Worm (Caenorhabditis elegans) whole organism, young adult: Measurements from ENCODE around the gene C01C4.2.

Experiments used
- B0019.2 ChIP-seq: fragments of 200-800 bp; sonication (Bioruptor generic); conservative IDR thresholded peaks from 2 replicates; pipeline ENCODE4 v1.3.6; 2022; ENCODE audit warnings: missing genetic modification reagents, missing genetic modification characterization, missing compliant biosample characterization
- B0336.3 ChIP-seq: fragments of 200-800 bp; sonication (Bioruptor generic); IDR thresholded peaks from 2 replicates; pipeline ENCODE4 v1.3.6; 2022; ENCODE audit warnings: missing genetic modification characterization, missing compliant biosample characterization
- F57A8.1 ChIP-seq: fragments of 200-800 bp; sonication (Bioruptor generic); optimal IDR thresholded peaks from 2 replicates; lab custom pipeline; 2018; ENCODE audit warnings: mild to moderate bottlenecking, missing genetic modification characterization, moderate library complexity, missing compliant biosample characterization
- K12H6.12 ChIP-seq: fragments of 200-800 bp; sonication (Bioruptor generic); optimal IDR thresholded peaks from 2 replicates; lab custom pipeline; 2018; ENCODE audit warnings: mild to moderate bottlenecking, missing genetic modification characterization, missing compliant biosample characterization
- T26A5.8 ChIP-seq: sonication (generic microtip); optimal IDR thresholded peaks from 2 replicates; lab custom pipeline; 2016; ENCODE audit warnings: missing genetic modification characterization, missing compliant biosample characterization
- Y67H2A.10 ChIP-seq: fragments of 200-800 bp; sonication (Bioruptor generic); conservative IDR thresholded peaks from 2 replicates; pipeline ENCODE4 v1.3.6; 2022; ENCODE audit warnings: missing genetic modification reagents, missing genetic modification characterization, missing compliant biosample characterization
- Y79H2A.3 ChIP-seq: fragments of 200-800 bp; sonication (Bioruptor generic); conservative IDR thresholded peaks from 2 replicates; pipeline ENCODE4 v1.3.6; 2022; ENCODE audit warnings: missing genetic modification reagents, missing genetic modification characterization, missing compliant biosample characterization
- ZK185.1 ChIP-seq: sonication (generic microtip); optimal IDR thresholded peaks from 2 replicates; lab custom pipeline; 2016; ENCODE audit warnings: mild to moderate bottlenecking, missing genetic modification characterization, missing compliant biosample characterization; ENCODE audit not compliant: poor library complexity, severe bottlenecking
- akir-1 ChIP-seq: fragments of 200-800 bp; sonication (Bioruptor generic); optimal IDR thresholded peaks from 2 replicates; lab custom pipeline; 2018; ENCODE audit warnings: mild to moderate bottlenecking, missing genetic modification characterization, moderate library complexity, missing compliant biosample characterization
- aptf-3 ChIP-seq: fragments of 200-800 bp; sonication (Bioruptor generic); IDR thresholded peaks from 2 replicates; pipeline ENCODE4 v1.3.6; 2022; ENCODE audit warnings: missing genetic modification characterization, missing compliant biosample characterization
- athp-1 ChIP-seq: sonication (generic microtip); optimal IDR thresholded peaks from 2 replicates; lab custom pipeline; 2017; ENCODE audit warnings: mild to moderate bottlenecking, missing genetic modification characterization, missing compliant biosample characterization
- attf-3 ChIP-seq: fragments of 200-800 bp; sonication (Bioruptor generic); conservative IDR thresholded peaks from 2 replicates; pipeline ENCODE4 v1.3.6; 2022; ENCODE audit warnings: missing genetic modification reagents, missing genetic modification characterization, missing compliant biosample characterization
- cebp-2 ChIP-seq: fragments of 200-800 bp; sonication (Bioruptor generic); IDR thresholded peaks from 2 replicates; pipeline ENCODE4 v1.3.6; 2022; ENCODE audit warnings: missing genetic modification characterization, missing compliant biosample characterization
- ceh-100 ChIP-seq: fragments of 200-800 bp; sonication (Bioruptor generic); IDR thresholded peaks from 2 replicates; pipeline ENCODE4 v1.3.6; 2022; ENCODE audit warnings: missing genetic modification reagents, missing genetic modification characterization, missing compliant biosample characterization
- ceh-58 ChIP-seq: fragments of 200-800 bp; sonication (Bioruptor generic); IDR thresholded peaks from 2 replicates; pipeline ENCODE4 v1.3.6; 2022; ENCODE audit warnings: missing genetic modification characterization, missing compliant biosample characterization
- dpff-1 ChIP-seq: sonication (generic microtip); optimal IDR thresholded peaks from 2 replicates; lab custom pipeline; 2017; ENCODE audit warnings: mild to moderate bottlenecking, missing genetic modification characterization, missing compliant biosample characterization
- dpl-1 ChIP-seq: fragments of 150-350 bp; optimal IDR thresholded peaks from 2 replicates; lab custom pipeline; 2014; ENCODE audit warnings: missing biosample characterization, missing genetic modification reagents, missing genetic modification characterization
- egrh-3 ChIP-seq: fragments of 200-800 bp; sonication (Bioruptor generic); IDR thresholded peaks from 2 replicates; pipeline ENCODE4 v1.3.6; 2022; ENCODE audit warnings: missing genetic modification reagents, missing genetic modification characterization, missing compliant biosample characterization
- ekl-4 ChIP-seq: fragments of 200-800 bp; sonication (Bioruptor generic); IDR thresholded peaks from 2 replicates; pipeline ENCODE4 v1.3.6; 2022; ENCODE audit warnings: missing genetic modification reagents, missing genetic modification characterization, missing compliant biosample characterization
- fkh-3 ChIP-seq: sonication (generic microtip); optimal IDR thresholded peaks from 2 replicates; lab custom pipeline; 2016; ENCODE audit warnings: mild to moderate bottlenecking, missing genetic modification characterization, missing compliant biosample characterization
- gei-17 ChIP-seq: fragments of 200-800 bp; sonication (Bioruptor generic); optimal IDR thresholded peaks from 2 replicates; lab custom pipeline; 2018; ENCODE audit warnings: mild to moderate bottlenecking, missing genetic modification characterization, missing compliant biosample characterization
- him-1 ChIP-seq: sonication (generic microtip); optimal IDR thresholded peaks from 2 replicates; lab custom pipeline; 2016; ENCODE audit warnings: missing genotype, missing genetic modification reagents, missing genetic modification characterization, missing compliant biosample characterization
- let-526 ChIP-seq: fragments of 200-800 bp; sonication (Bioruptor generic); IDR thresholded peaks from 2 replicates; pipeline ENCODE4 v1.3.6; 2022; ENCODE audit warnings: missing genetic modification reagents, missing genetic modification characterization, missing compliant biosample characterization
- let-607 ChIP-seq, 2 experiments: fragments of 200-800 bp in 1 of 2; sonication (Bioruptor generic) in 1 of 2; sonication (generic microtip) in 1 of 2; optimal IDR thresholded peaks; 2 replicates each; lab custom pipeline; 2016 to 2018; ENCODE audit warnings: mild to moderate bottlenecking in 2 of 2, missing compliant biosample characterization in 2 of 2, missing genetic modification characterization in 2 of 2, moderate library complexity in 2 of 2, missing genotype in 1 of 2
- lsy-27 ChIP-seq: sonication (generic microtip); optimal IDR thresholded peaks from 2 replicates; lab custom pipeline; 2017; ENCODE audit warnings: missing genetic modification characterization, mild to moderate bottlenecking, missing compliant biosample characterization, antibody characterized with exemption, missing genotype, borderline replicate concordance; ENCODE audit not compliant: insufficient read depth
- madf-6 ChIP-seq: fragments of 200-800 bp; sonication (Bioruptor generic); IDR thresholded peaks from 2 replicates; pipeline ENCODE4 v1.3.6; 2022; ENCODE audit warnings: missing genetic modification reagents, missing genetic modification characterization, missing compliant biosample characterization
- mes-4 ChIP-seq: sonication (generic microtip); optimal IDR thresholded peaks from 2 replicates; lab custom pipeline; 2016; ENCODE audit warnings: missing genotype, missing genetic modification characterization, missing compliant biosample characterization
- nhr-179 ChIP-seq: sonication (generic microtip); optimal IDR thresholded peaks from 2 replicates; lab custom pipeline; 2016; ENCODE audit warnings: mild to moderate bottlenecking, missing genetic modification characterization, missing compliant biosample characterization
- nhr-27 ChIP-seq: fragments of 200-800 bp; sonication (Bioruptor generic); optimal IDR thresholded peaks from 2 replicates; lab custom pipeline; 2018; ENCODE audit warnings: mild to moderate bottlenecking, missing genetic modification characterization, moderate library complexity, missing compliant biosample characterization
- rec-8 ChIP-seq, 2 experiments: sonication (generic microtip); optimal IDR thresholded peaks; 2 replicates each; lab custom pipeline; 2016; ENCODE audit warnings: mild to moderate bottlenecking in 2 of 2, missing genetic modification characterization in 2 of 2, missing genetic modification reagents in 2 of 2, missing genotype in 2 of 2, missing biosample characterization in 1 of 2, missing compliant biosample characterization in 1 of 2, moderate library complexity in 1 of 2
- rpc-1 ChIP-seq, 2 experiments: fragments of 150-350 bp in 1 of 2; sonication (generic microtip) in 1 of 2; optimal IDR thresholded peaks; 2 replicates each; lab custom pipeline; 2014 to 2018; ENCODE audit warnings: missing biosample characterization in 1 of 2, missing genetic modification characterization in 1 of 2, missing genetic modification reagents in 1 of 2, missing genotype in 1 of 2
- snpc-1.3 ChIP-seq: sonication (generic microtip); optimal IDR thresholded peaks from 2 replicates; lab custom pipeline; 2017; ENCODE audit warnings: missing genetic modification characterization, mild to moderate bottlenecking, missing compliant biosample characterization, antibody characterized with exemption, moderate library complexity, missing genotype, missing genetic modification reagents; ENCODE audit not compliant: insufficient read depth
- somi-1 ChIP-seq: fragments of 200-800 bp; sonication (Bioruptor generic); optimal IDR thresholded peaks from 2 replicates; lab custom pipeline; 2018; ENCODE audit warnings: mild to moderate bottlenecking, missing genetic modification characterization, missing compliant biosample characterization
- sptf-2 ChIP-seq: fragments of 200-800 bp; sonication (Bioruptor generic); optimal IDR thresholded peaks from 2 replicates; lab custom pipeline; 2018; ENCODE audit warnings: mild to moderate bottlenecking, missing genetic modification characterization, missing compliant biosample characterization
- tbp1 ChIP-seq: fragments of 200-800 bp; sonication (Bioruptor generic); optimal IDR thresholded peaks from 2 replicates; lab custom pipeline; 2018; ENCODE audit warnings: mild to moderate bottlenecking, missing genetic modification characterization, missing compliant biosample characterization
- ztf-18 ChIP-seq: sonication (generic microtip); optimal IDR thresholded peaks from 2 replicates; lab custom pipeline; 2016; ENCODE audit warnings: missing genotype, mild to moderate bottlenecking, missing genetic modification characterization, missing compliant biosample characterization
- ztf-22 ChIP-seq: fragments of 200-800 bp; sonication (Bioruptor generic); optimal IDR thresholded peaks from 2 replicates; lab custom pipeline; 2018; ENCODE audit warnings: mild to moderate bottlenecking, missing genetic modification characterization, moderate library complexity, missing compliant biosample characterization
- ztf-26 ChIP-seq: sonication (generic microtip); optimal IDR thresholded peaks from 2 replicates; lab custom pipeline; 2017; ENCODE audit warnings: missing genetic modification characterization, missing compliant biosample characterization
- ztf-6 ChIP-seq: fragments of 200-800 bp; sonication (Bioruptor generic); IDR thresholded peaks from 2 replicates; pipeline ENCODE4 v1.3.6; 2022; ENCODE audit warnings: missing genetic modification reagents, missing genetic modification characterization, missing compliant biosample characterization

C01C4.2 gene

ce11 chrX:3714797-3715196 lies at the start of gene C01C4.2:
C01C4.2 (plus strand) TSS chrX:3715097.
- TF ChIP-seq him-1 (tag; lab: Kevin White, UChicago) = no peak
- TF ChIP-seq ekl-4 (GFP tag; lab: Robert Waterston, UW) = no peak
- no peak for TF ChIP-seq fkh-3 (tag; lab: Kevin White, UChicago)
- no peak for TF ChIP-seq rec-8 (tag; optimal IDR thresholded peaks at IDR 0.05; lab: Kevin White, UChicago)
- no peak for TF ChIP-seq T26A5.8 (tag; lab: Kevin White, UChicago)
- no peak for TF ChIP-seq sptf-2 (GFP tag; lab: Kevin White, UChicago)
- no peak for TF ChIP-seq lsy-27
- TF ChIP-seq let-607 (tag; optimal IDR thresholded peaks at IDR 0.05; lab: Kevin White, UChicago) = no peak
- TF ChIP-seq egrh-3 (GFP tag; lab: Robert Waterston, UW) = no peak
- no peak for TF ChIP-seq snpc-1.3 (tag; lab: Kevin White, UChicago)
- no peak for TF ChIP-seq K12H6.12 (tag; lab: Kevin White, UChicago)
- no peak for TF ChIP-seq B0019.2 (GFP tag; lab: Robert Waterston, UW)
- no peak for TF ChIP-seq ZK185.1
- no peak for TF ChIP-seq dpl-1 (GFP tag; lab: Kevin White, UChicago)

- TF ChIP-seq ceh-58 (no peak), ceh-100 (GFP tag; lab: Robert Waterston, UW) (no peak), sptf-2 (GFP tag; lab: Kevin White, UChicago) (no peak), ztf-26 (tag; lab: Kevin White, UChicago) (no peak), Y79H2A.3 (GFP tag; lab: Robert Waterston, UW) (no peak), fkh-3 (tag; lab: Kevin White, UChicago) (no peak), dpff-1 (tag; lab: Kevin White, UChicago) (no peak), attf-3 (no peak), gei-17 (no peak), madf-6 (no peak), aptf-3 (no peak)
Observed at ce11 chrX:3668842-3669241, 46.1 kb upstream of the C01C4.2 start, which contains the start of gene snet-1. snet-1 (minus strand) TSS chrX:3668942.

ce11 chrX:3671998-3672397 lies 42.9 kb upstream of the C01C4.2 start, which contains the start of gene C02F12.5:
C02F12.5 (minus strand) TSS chrX:3672098.
- TF ChIP-seq snpc-1.3 (tag; lab: Kevin White, UChicago) = no peak
- TF ChIP-seq rec-8 (tag; optimal IDR thresholded peaks at IDR 0.05; lab: Kevin White, UChicago) = no peak
- TF ChIP-seq cebp-2 (GFP tag; lab: Robert Waterston, UW) = no peak

ce11 chrX:3673584-3674108 lies 41.3 kb upstream of the C01C4.2 start, which contains the start of gene ceh-63:
ceh-63 (minus strand) TSS chrX:3674058.
- TF ChIP-seq sptf-2 (GFP tag; lab: Kevin White, UChicago) = no peak
- TF ChIP-seq B0336.3 (GFP tag; lab: Robert Waterston, UW) = no peak
- no peak for TF ChIP-seq somi-1 (GFP tag; lab: Kevin White, UChicago)
- no peak for TF ChIP-seq nhr-27 (tag; lab: Kevin White, UChicago)
- no peak for TF ChIP-seq nhr-179 (tag; lab: Kevin White, UChicago)
- no peak for TF ChIP-seq F57A8.1 (GFP tag; lab: Kevin White, UChicago)

- TF ChIP-seq Y79H2A.3 (GFP tag; lab: Robert Waterston, UW) (no peak), rec-8 (tag; optimal IDR thresholded peaks at IDR 0.05; lab: Kevin White, UChicago) (no peak), ztf-22 (GFP tag; lab: Kevin White, UChicago) (no peak), ztf-6 (no peak), Y67H2A.10 (GFP tag; lab: Robert Waterston, UW) (no peak), let-526 (no peak), tbp1 (no peak), mes-4 (tag; lab: Kevin White, UChicago) (no peak), athp-1 (tag; lab: Kevin White, UChicago) (no peak), akir-1 (GFP tag; lab: Kevin White, UChicago) (no peak), gei-17 (no peak), snpc-1.3 (tag; lab: Kevin White, UChicago) (no peak), ztf-18 (tag; lab: Kevin White, UChicago) (no peak), rpc-1 (optimal IDR thresholded peaks at IDR 0.05; lab: Kevin White, UChicago) (no peak), rpc-1 (tag; optimal IDR thresholded peaks at IDR 0.05; lab: Kevin White, UChicago) (no peak)
Observed at ce11 chrX:3678507-3679175, 36.3 kb upstream of the C01C4.2 start, which contains the start of gene tag-52. tag-52 (minus strand) TSS chrX:3678557.
